Fruit fly (Drosophila melanogaster): ENCODE data around the gene side-VII.

DNA sequence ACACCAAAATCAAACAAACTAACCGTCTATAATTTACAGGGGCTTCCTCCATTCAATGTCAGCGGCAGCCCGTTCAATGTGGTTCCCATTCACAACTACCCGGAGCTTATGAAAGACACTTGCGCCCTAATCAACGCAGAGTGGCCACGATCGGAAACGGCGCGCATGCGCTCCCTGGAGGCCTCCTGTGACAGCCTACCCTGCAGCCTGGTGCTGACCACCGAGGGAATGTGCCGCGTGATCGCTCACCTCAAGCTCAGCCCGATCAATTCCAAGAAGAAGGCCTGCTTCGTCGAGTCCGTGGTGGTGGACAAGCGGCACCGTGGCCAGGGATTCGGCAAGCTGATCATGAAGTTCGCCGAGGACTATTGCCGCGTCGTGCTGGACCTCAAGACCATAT is 29.1 kb upstream of the side-VII start, which contains the start of gene MED6:
- TF ChIP-seq Dfd (GFP tag; optimal IDR thresholded peaks at IDR 0.05) = no peak
- no peak for TF ChIP-seq OdsH (GFP tag; optimal IDR thresholded peaks at IDR 0.05)
- no peak for TF ChIP-seq Dif (GFP tag; optimal IDR thresholded peaks at IDR 0.05; ENCODE audit: partially characterized antibody)
- TF ChIP-seq h (GFP tag; optimal IDR thresholded peaks at IDR 0.05) = no peak
- TF ChIP-seq pan (optimal IDR thresholded peaks at IDR 0.05) = no peak
- TF ChIP-seq tai (GFP tag; optimal IDR thresholded peaks at IDR 0.05) = no peak
- no peak for TF ChIP-seq Abd-B (GFP tag; optimal IDR thresholded peaks at IDR 0.05)
- no peak for TF ChIP-seq N (GFP tag; optimal IDR thresholded peaks at IDR 0.05)
- TF ChIP-seq CG32264 (GFP tag; optimal IDR thresholded peaks at IDR 0.05) = no peak
- no peak for TF ChIP-seq dl (GFP tag; optimal IDR thresholded peaks at IDR 0.05; ENCODE audit: insufficient read depth in 1 of 2, partially characterized antibody in 2 of 2)
- TF ChIP-seq Hr83 (GFP tag; optimal IDR thresholded peaks at IDR 0.05; ENCODE audit: poor library complexity, severe bottlenecking) = no peak
- no peak for TF ChIP-seq sv (GFP tag; optimal IDR thresholded peaks at IDR 0.05)
- TF ChIP-seq dmrt93B (GFP tag; optimal IDR thresholded peaks at IDR 0.05) = no peak

All from whole organism, wandering third instar larva.